Worm (Caenorhabditis elegans): ENCODE results near the gene faah-5.

The faah-5 gene

ce11 chrIII:11891335-11891734 lies at the start of gene faah-5:
faah-5 (minus strand) TSS chrIII:11891435.
- no peak for TF ChIP-seq R02D3.7 (tag; optimal IDR thresholded peaks at IDR 0.05)
- TF ChIP-seq ZK337.2 (GFP tag; IDR thresholded peaks at IDR 0.05) = no peak
- TF ChIP-seq nhr-42 (GFP tag; IDR thresholded peaks at IDR 0.05) = no peak
- no peak for TF ChIP-seq zip-2 (tag; optimal IDR thresholded peaks at IDR 0.05)

- peak; percentile 54 for TF ChIP-seq aha-1 (tag)
- no peak for TF ChIP-seq ceh-82 (tag; optimal IDR thresholded peaks at IDR 0.05)
- peak in 1 of 2 experiments; percentile 91 for TF ChIP-seq unc-62 (GFP tag; optimal IDR thresholded peaks at IDR 0.05 in 1 of 2)
- no peak for TF ChIP-seq unc-62 (tag; optimal IDR thresholded peaks at IDR 0.05)
- no peak for TF ChIP-seq nhr-237 (tag; optimal IDR thresholded peaks at IDR 0.05)
- TF ChIP-seq zfp-3 (GFP tag; conservative IDR thresholded peaks at IDR 0.05) = no peak
- no peak for TF ChIP-seq gei-8 (GFP tag; optimal IDR thresholded peaks at IDR 0.05)
These were observed 47.3 kb upstream of the faah-5 start for ce11 chrIII:11938525-11938924.

ce11 chrIII:11937911-11938310 lies 46.7 kb upstream of the faah-5 start:
- TF ChIP-seq tag-97 (GFP tag; IDR thresholded peaks at IDR 0.05) (no peak), ZK337.2 (GFP tag; IDR thresholded peaks at IDR 0.05) (no peak), ceh-20 (GFP tag; IDR thresholded peaks at IDR 0.05) (no peak), egl-27 (tag; optimal IDR thresholded peaks at IDR 0.05) (no peak), nhr-25 (tag; optimal IDR thresholded peaks at IDR 0.05; ENCODE audit: borderline replicate concordance, insufficient read depth) (no peak), mxl-3 (GFP tag; optimal IDR thresholded peaks at IDR 0.05) (no peak), arid-1 (GFP tag; conservative IDR thresholded peaks at IDR 0.05) (no peak), mdt-29 (GFP tag; IDR thresholded peaks at IDR 0.05) (no peak), unc-62 (GFP tag; optimal IDR thresholded peaks at IDR 0.05 in 1 of 2) (no peak), unc-62 (tag; optimal IDR thresholded peaks at IDR 0.05) (no peak)

ce11 chrIII:11936668-11937276 lies 45.5 kb upstream of the faah-5 start:
- no peak for TF ChIP-seq tra-1 (GFP tag; IDR thresholded peaks at IDR 0.05)
- TF ChIP-seq unc-62 (GFP tag; optimal IDR thresholded peaks at IDR 0.05 in 1 of 2) = peak in 1 of 2 experiments; percentile 53
- TF ChIP-seq unc-62 (tag; optimal IDR thresholded peaks at IDR 0.05) = no peak
- peak; percentile 86 for TF ChIP-seq set-16 (GFP tag; IDR thresholded peaks at IDR 0.05)
- TF ChIP-seq nhr-11 (tag; optimal IDR thresholded peaks at IDR 0.05) = no peak

ce11 chrIII:11935948-11936280 lies 44.7 kb upstream of the faah-5 start:
- TF ChIP-seq fos-1 (tag; optimal IDR thresholded peaks at IDR 0.05) (no peak), sdz-12 (GFP tag; optimal IDR thresholded peaks at IDR 0.05) (no peak), mxl-3 (GFP tag; optimal IDR thresholded peaks at IDR 0.05) (no peak), snpc-1.2 (GFP tag; IDR thresholded peaks at IDR 0.05) (no peak), zag-1 (tag; optimal IDR thresholded peaks at IDR 0.05) (no peak), dmd-8 (GFP tag; IDR thresholded peaks at IDR 0.05) (no peak), D1046.2 (GFP tag; IDR thresholded peaks at IDR 0.05) (no peak), lin-1 (GFP tag; IDR thresholded peaks at IDR 0.05) (no peak), ceh-20 (GFP tag; IDR thresholded peaks at IDR 0.05) (no peak), Y48G9A.11 (GFP tag; IDR thresholded peaks at IDR 0.05) (no peak), nhr-6 (tag; optimal IDR thresholded peaks at IDR 0.05) (no peak), vab-7 (GFP tag; IDR thresholded peaks at IDR 0.05) (0 out of 2 replicates have a peak, but pooled peaks have one; percentile 33), lim-7 (GFP tag; IDR thresholded peaks at IDR 0.05) (no peak), ceh-28 (tag; optimal IDR thresholded peaks at IDR 0.05) (no peak), zip-11 (GFP tag; IDR thresholded peaks at IDR 0.05) (no peak), jun-1 (tag; optimal IDR thresholded peaks at IDR 0.05) (no peak), ztf-7 (tag; optimal IDR thresholded peaks at IDR 0.05) (no peak), spr-3 (GFP tag; optimal IDR thresholded peaks at IDR 0.05) (no peak), hmg-1.1 (GFP tag; IDR thresholded peaks at IDR 0.05) (peak; percentile 41; the same call in 1 of the 2 replicates), unc-62 (GFP tag; optimal IDR thresholded peaks at IDR 0.05 in 1 of 2) (no peak), unc-62 (tag; optimal IDR thresholded peaks at IDR 0.05) (no peak), skn-1 (tag; optimal IDR thresholded peaks at IDR 0.05) (no peak), dmd-9 (GFP tag; IDR thresholded peaks at IDR 0.05) (no peak), daf-19 (GFP tag; conservative IDR thresholded peaks at IDR 0.05) (no peak), nhr-11 (tag; optimal IDR thresholded peaks at IDR 0.05) (no peak), nhr-76 (tag; optimal IDR thresholded peaks at IDR 0.05) (no peak), nhr-25 (tag; optimal IDR thresholded peaks at IDR 0.05; ENCODE audit: borderline replicate concordance, insufficient read depth) (no peak), F26F4.8 (GFP tag; conservative IDR thresholded peaks at IDR 0.05) (no peak), nhr-42 (GFP tag; IDR thresholded peaks at IDR 0.05) (no peak), aha-1 (tag) (peak; percentile 96), mdl-1 (tag; optimal IDR thresholded peaks at IDR 0.05) (no peak)

Data from whole organism, L4 larva.